Worm (Caenorhabditis elegans) whole organism, midembryonic: Measurements from ENCODE around the gene srw-26.

Experiments used
- T22C8.4 ChIP-seq: fragments of 200-800 bp; sonication (Bioruptor generic); IDR thresholded peaks from 2 replicates; pipeline ENCODE4 v1.3.6; 2022; ENCODE audit warnings: missing genetic modification characterization, missing compliant biosample characterization
- cog-1 ChIP-seq: sonication (generic microtip); optimal IDR thresholded peaks from 2 replicates; lab custom pipeline; 2016; ENCODE audit warnings: missing genetic modification characterization, missing compliant biosample characterization
- flt-1 ChIP-seq: fragments of 200-800 bp; sonication (Bioruptor generic); IDR thresholded peaks from 2 replicates; pipeline ENCODE4 v1.3.6; 2022; ENCODE audit warnings: missing genetic modification characterization, missing compliant biosample characterization
- klf-2 ChIP-seq: fragments of 200-800 bp; sonication (Bioruptor generic); conservative IDR thresholded peaks from 2 replicates; pipeline ENCODE4 v1.3.6; 2022; ENCODE audit warnings: missing genetic modification reagents, missing genetic modification characterization, missing compliant biosample characterization
- med-1 ChIP-seq: sonication (generic microtip); optimal IDR thresholded peaks from 2 replicates; lab custom pipeline; 2017; ENCODE audit warnings: missing genetic modification characterization, mild to moderate bottlenecking, missing compliant biosample characterization, antibody characterized with exemption, missing genetic modification reagents; ENCODE audit not compliant: insufficient read depth
- ref-1 ChIP-seq: fragments of 200-800 bp; sonication (Bioruptor generic); conservative IDR thresholded peaks from 2 replicates; pipeline ENCODE4 v1.3.6; 2022; ENCODE audit warnings: missing genetic modification reagents, missing genetic modification characterization, missing compliant biosample characterization
- tab-1 ChIP-seq: fragments of 200-800 bp; sonication (Bioruptor generic); IDR thresholded peaks from 2 replicates; pipeline ENCODE4 v1.3.6; 2022; ENCODE audit warnings: missing genetic modification characterization, missing compliant biosample characterization
- ztf-29 ChIP-seq: fragments of 200-800 bp; sonication (Bioruptor generic); IDR thresholded peaks from 2 replicates; pipeline ENCODE4 v1.3.6; 2022; ENCODE audit warnings: missing genetic modification reagents, missing genetic modification characterization, missing compliant biosample characterization

ce11 chrV:15954932-15955331 is 22.6 kb upstream of the srw-26 start, which contains the start of gene srw-57:
- no peak for TF ChIP-seq ref-1 (GFP tag; lab: Robert Waterston, UW)
- TF ChIP-seq cog-1 (tag; lab: Kevin White, UChicago) = no peak
- no peak for TF ChIP-seq med-1 (GFP tag; lab: Kevin White, UChicago)
- no peak for TF ChIP-seq flt-1 (GFP tag; lab: Robert Waterston, UW)
- no peak for TF ChIP-seq ztf-29 (GFP tag; lab: Robert Waterston, UW)
- TF ChIP-seq T22C8.4 (GFP tag; lab: Robert Waterston, UW) = no peak
- no peak for TF ChIP-seq tab-1 (GFP tag; lab: Robert Waterston, UW)
- no peak for TF ChIP-seq klf-2
